Fruit fly (Drosophila melanogaster): ENCODE data around the gene smog.

DNA sequence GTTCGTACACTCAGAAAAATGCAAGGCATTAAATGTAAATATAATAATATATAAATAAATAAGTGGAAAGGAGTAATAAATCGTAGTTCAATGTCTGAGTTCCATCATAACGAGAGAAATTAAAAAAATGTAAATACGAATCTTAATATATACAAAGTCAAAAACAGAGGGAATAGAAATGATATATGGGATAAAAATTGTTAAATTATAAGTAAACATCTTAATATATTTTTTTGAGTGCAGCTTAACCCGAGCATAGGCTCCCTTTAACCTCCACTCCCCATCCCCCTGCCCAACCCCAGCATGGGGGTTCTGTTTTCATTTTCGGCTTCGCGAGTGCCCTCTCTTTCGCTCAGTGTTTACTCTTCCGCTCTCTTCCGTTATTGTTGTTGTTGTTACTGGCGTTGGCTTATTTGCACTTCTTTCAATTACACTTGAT is 63.1 kb downstream of the smog start:
- TF ChIP-seq CG4318 (GFP tag; optimal IDR thresholded peaks at IDR 0.05) (peak; percentile 45), CG15336 (GFP tag; IDR thresholded peaks at IDR 0.05) (0 out of 2 replicates have a peak, but pooled peaks have one; percentile 33), CG6792 (GFP tag; optimal IDR thresholded peaks at IDR 0.05) (peak; percentile 52), CG7368 (GFP tag; optimal IDR thresholded peaks at IDR 0.05) (peak; percentile 34), CG3032 (tag; optimal IDR thresholded peaks at IDR 0.05) (peak; percentile 58), vri (GFP tag; optimal IDR thresholded peaks at IDR 0.05) (no peak), dac (GFP tag; optimal IDR thresholded peaks at IDR 0.05) (no peak), Smox (GFP tag; optimal IDR thresholded peaks at IDR 0.05) (no peak), CG31627 (GFP tag; optimal IDR thresholded peaks at IDR 0.05) (no peak), CG6276 (GFP tag; optimal IDR thresholded peaks at IDR 0.05) (peak; percentile 5), Gug (GFP tag; IDR thresholded peaks at IDR 0.05) (no peak), OdsH (GFP tag; optimal IDR thresholded peaks at IDR 0.05) (peak; percentile 62)

Measured in whole organism, prepupa.